Fruit fly (Drosophila melanogaster) whole organism, embryonic: Measurements from ENCODE around the gene CG42268.

Experiments
- Aef1 ChIP-seq: fragments of 200-800 bp; sonication (Bioruptor generic); IDR thresholded peaks from 3 replicates; pipeline ENCODE4 v1.3.6; 2022; ENCODE audit warnings: missing biosample characterization, missing genetic modification characterization
- Asciz ChIP-seq: fragments of 200-800 bp; sonication (Bioruptor generic); optimal IDR thresholded peaks from 2 replicates; lab custom pipeline; 2017; ENCODE audit warnings: missing biosample characterization, mild to moderate bottlenecking, missing genetic modification characterization, missing genetic modification reagents
- Blimp-1 ChIP-seq: fragments of 200-800 bp; sonication (Bioruptor generic); optimal IDR thresholded peaks from 3 replicates; lab custom pipeline; 2018; ENCODE audit warnings: missing biosample characterization, missing genetic modification characterization, mild to moderate bottlenecking, moderate library complexity, missing genetic modification reagents
- Bteb2 ChIP-seq: fragments of 200-800 bp; sonication (Bioruptor generic); optimal IDR thresholded peaks from 2 replicates; lab custom pipeline; 2016; ENCODE audit warnings: missing biosample characterization, missing genetic modification characterization
- CG10543 ChIP-seq: fragments of 200-800 bp; sonication (Bioruptor generic); optimal IDR thresholded peaks from 3 replicates; lab custom pipeline; 2017; ENCODE audit warnings: missing biosample characterization, mild to moderate bottlenecking, missing genetic modification characterization, moderate library complexity
- CG10654 ChIP-seq: fragments of 200-800 bp; sonication (Bioruptor generic); optimal IDR thresholded peaks from 2 replicates; lab custom pipeline; 2016; ENCODE audit warnings: missing biosample characterization, missing genetic modification characterization
- CG11093 ChIP-seq: fragments of 200-800 bp; sonication (Bioruptor generic); IDR thresholded peaks from 3 replicates; pipeline ENCODE4 v1.3.6; 2022; ENCODE audit warnings: missing biosample characterization, missing genetic modification characterization
- CG12744 ChIP-seq: fragments of 200-800 bp; sonication (Bioruptor generic); optimal IDR thresholded peaks from 2 replicates; lab custom pipeline; 2016; ENCODE audit warnings: missing biosample characterization, missing genetic modification characterization
- CG13894 ChIP-seq: fragments of 200-800 bp; sonication (Bioruptor generic); optimal IDR thresholded peaks from 3 replicates; lab custom pipeline; 2018; ENCODE audit warnings: missing biosample characterization, mild to moderate bottlenecking, missing genetic modification characterization, moderate library complexity
- CG14965 ChIP-seq: fragments of 200-800 bp; sonication (Bioruptor generic); optimal IDR thresholded peaks from 2 replicates; lab custom pipeline; 2016; ENCODE audit warnings: missing biosample characterization, missing genetic modification characterization, borderline replicate concordance
- CG15479 ChIP-seq: fragments of 200-800 bp; sonication (Bioruptor generic); optimal IDR thresholded peaks from 3 replicates; lab custom pipeline; 2019; ENCODE audit warnings: missing biosample characterization, mild to moderate bottlenecking, missing genetic modification characterization, moderate library complexity
- CG16815 ChIP-seq: fragments of 200-800 bp; sonication (Bioruptor generic); optimal IDR thresholded peaks from 3 replicates; lab custom pipeline; 2017; ENCODE audit warnings: missing biosample characterization, mild to moderate bottlenecking, missing genetic modification characterization
- CG2199 ChIP-seq: fragments of 200-800 bp; sonication (Bioruptor generic); IDR thresholded peaks from 3 replicates; pipeline ENCODE4 v1.3.6; 2022; ENCODE audit warnings: missing biosample characterization, missing genetic modification characterization
- CG30403 ChIP-seq: fragments of 200-800 bp; sonication (Bioruptor generic); optimal IDR thresholded peaks from 3 replicates; lab custom pipeline; 2016; ENCODE audit warnings: missing biosample characterization, missing genetic modification characterization
- CG31224 ChIP-seq: fragments of 200-800 bp; sonication (Bioruptor generic); IDR thresholded peaks from 2 replicates; pipeline ENCODE4 v1.3.6; 2022; ENCODE audit warnings: missing biosample characterization, missing genetic modification characterization
- CG3847 ChIP-seq: fragments of 200-800 bp; sonication (Bioruptor generic); IDR thresholded peaks from 2 replicates; pipeline ENCODE4 v1.3.6; 2022; ENCODE audit warnings: missing biosample characterization, missing genetic modification characterization
- CG4282 ChIP-seq: fragments of 200-800 bp; sonication (Bioruptor generic); optimal IDR thresholded peaks from 2 replicates; lab custom pipeline; 2016; ENCODE audit warnings: missing biosample characterization, missing genetic modification characterization
- CG4730 ChIP-seq: fragments of 200-800 bp; sonication (Bioruptor generic); IDR thresholded peaks from 2 replicates; pipeline ENCODE4 v1.3.6; 2022; ENCODE audit warnings: missing biosample characterization, missing genetic modification characterization
- CG7745 ChIP-seq: fragments of 200-800 bp; sonication (Bioruptor generic); optimal IDR thresholded peaks from 2 replicates; lab custom pipeline; 2018; ENCODE audit warnings: missing biosample characterization, mild to moderate bottlenecking, missing genetic modification characterization, moderate library complexity
- CG7839 ChIP-seq: fragments of 200-800 bp; sonication (Bioruptor generic); optimal IDR thresholded peaks from 3 replicates; lab custom pipeline; 2018; ENCODE audit warnings: missing biosample characterization, mild to moderate bottlenecking, missing genetic modification characterization, moderate library complexity
- CG7963 ChIP-seq: fragments of 200-800 bp; sonication (Bioruptor generic); IDR thresholded peaks from 3 replicates; pipeline ENCODE4 v1.3.6; 2022; ENCODE audit warnings: missing biosample characterization, missing genetic modification characterization; ENCODE audit not compliant: partially characterized antibody
- CG8359 ChIP-seq: fragments of 200-800 bp; sonication (Bioruptor generic); optimal IDR thresholded peaks from 2 replicates; lab custom pipeline; 2017; ENCODE audit warnings: missing biosample characterization, mild to moderate bottlenecking, missing genetic modification characterization, borderline replicate concordance
- CG9437 ChIP-seq: fragments of 200-800 bp; sonication (Bioruptor generic); optimal IDR thresholded peaks from 2 replicates; lab custom pipeline; 2018; ENCODE audit warnings: missing biosample characterization, mild to moderate bottlenecking, missing genetic modification characterization
- CG9609 ChIP-seq: fragments of 200-800 bp; sonication (Bioruptor generic); optimal IDR thresholded peaks from 3 replicates; lab custom pipeline; 2016; ENCODE audit warnings: missing biosample characterization, missing genetic modification characterization
- CG9727 ChIP-seq: fragments of 200-800 bp; sonication (Bioruptor generic); optimal IDR thresholded peaks from 3 replicates; lab custom pipeline; 2017; ENCODE audit warnings: missing biosample characterization, mild to moderate bottlenecking, missing genetic modification characterization
- Elba2 ChIP-seq: fragments of 200-800 bp; sonication (Bioruptor generic); optimal IDR thresholded peaks from 3 replicates; lab custom pipeline; 2016; ENCODE audit warnings: missing biosample characterization, missing genetic modification characterization
- Fer3 ChIP-seq: fragments of 200-800 bp; sonication (Bioruptor generic); optimal IDR thresholded peaks from 2 replicates; lab custom pipeline; 2018; ENCODE audit warnings: missing biosample characterization, mild to moderate bottlenecking, missing genetic modification characterization, moderate library complexity
- Gug ChIP-seq: fragments of 200-800 bp; sonication (Bioruptor generic); IDR thresholded peaks from 4 replicates; pipeline ENCODE4 v1.3.6; 2022; ENCODE audit warnings: missing biosample characterization, missing genetic modification characterization
- Max ChIP-seq: fragments of 200-800 bp; sonication (Bioruptor generic); optimal IDR thresholded peaks from 2 replicates; lab custom pipeline; 2016; ENCODE audit warnings: missing biosample characterization, mild to moderate bottlenecking, missing genetic modification characterization
- Mrtf ChIP-seq: fragments of 200-800 bp; sonication (Bioruptor generic); IDR thresholded peaks from 3 replicates; pipeline ENCODE4 v1.3.6; 2022; ENCODE audit warnings: missing biosample characterization, missing genetic modification characterization
- Rfx ChIP-seq: fragments of 200-800 bp; sonication (Bioruptor generic); IDR thresholded peaks from 2 replicates; pipeline ENCODE4 v1.3.6; 2022; ENCODE audit warnings: missing biosample characterization, missing genetic modification characterization
- Trl ChIP-seq, 3 experiments: fragments of >200 bp in 2 of 3; fragments of 200-800 bp in 1 of 3; sonication (Bioruptor generic) in 1 of 3; optimal IDR thresholded peaks; 2 replicates in 1 of 3; 3 replicates in 2 of 3; lab custom pipeline; 2016 to 2017; ENCODE audit warnings: missing biosample characterization in 1 of 3, missing genetic modification characterization in 1 of 3
- Usf ChIP-seq: fragments of 200-800 bp; sonication (Bioruptor generic); optimal IDR thresholded peaks from 2 replicates; lab custom pipeline; 2017; ENCODE audit warnings: missing genotype, missing biosample characterization, missing genetic modification characterization
- cato ChIP-seq: fragments of 200-800 bp; sonication (Bioruptor generic); optimal IDR thresholded peaks from 2 replicates; lab custom pipeline; 2016; ENCODE audit warnings: missing biosample characterization, missing genetic modification characterization, borderline replicate concordance
- crp ChIP-seq, 2 experiments: fragments of 200-800 bp; sonication (Bioruptor generic); optimal IDR thresholded peaks; 2 replicates in 1 of 2; 3 replicates in 1 of 2; lab custom pipeline; 2017; ENCODE audit warnings: missing biosample characterization in 2 of 2, missing genetic modification characterization in 2 of 2, mild to moderate bottlenecking in 1 of 2, moderate library complexity in 1 of 2
- da ChIP-seq: fragments of 200-800 bp; sonication (Bioruptor generic); optimal IDR thresholded peaks from 2 replicates; lab custom pipeline; 2016; ENCODE audit warnings: missing biosample characterization, missing genetic modification characterization
- esg ChIP-seq: fragments of 200-800 bp; sonication (Bioruptor generic); conservative IDR thresholded peaks from 2 replicates; pipeline ENCODE4 v1.3.6; 2022; ENCODE audit warnings: missing biosample characterization, missing genetic modification characterization
- ewg ChIP-seq: fragments of 200-800 bp; sonication (Bioruptor generic); optimal IDR thresholded peaks from 3 replicates; lab custom pipeline; 2017; ENCODE audit warnings: mild to moderate bottlenecking, missing biosample characterization, missing genetic modification reagents, missing genetic modification characterization
- gcm2 ChIP-seq: fragments of 200-800 bp; sonication (Bioruptor generic); optimal IDR thresholded peaks from 2 replicates; lab custom pipeline; 2016; ENCODE audit warnings: missing biosample characterization, missing genetic modification characterization
- kni ChIP-seq: fragments of 200-800 bp; sonication (Bioruptor generic); optimal IDR thresholded peaks from 3 replicates; lab custom pipeline; 2017; ENCODE audit warnings: mild to moderate bottlenecking, missing biosample characterization, missing genetic modification reagents, missing genetic modification characterization
- mld ChIP-seq: fragments of 200-800 bp; sonication (Bioruptor generic); IDR thresholded peaks from 3 replicates; pipeline ENCODE4 v1.3.6; 2022; ENCODE audit warnings: missing biosample characterization, missing genetic modification characterization; ENCODE audit not compliant: partially characterized antibody
- pzg ChIP-seq: fragments of 200-800 bp; sonication (Bioruptor generic); optimal IDR thresholded peaks from 3 replicates; lab custom pipeline; 2018; ENCODE audit warnings: missing biosample characterization, mild to moderate bottlenecking, missing genetic modification characterization, moderate library complexity
- row ChIP-seq: fragments of 200-800 bp; sonication (Bioruptor generic); IDR thresholded peaks from 3 replicates; pipeline ENCODE4 v1.3.6; 2022; ENCODE audit warnings: missing biosample characterization, missing genetic modification characterization
- sc ChIP-seq, 3 experiments: fragments of >200 bp in 2 of 3; fragments of 200-800 bp in 1 of 3; sonication (Bioruptor generic) in 1 of 3; optimal IDR thresholded peaks; 2 replicates in 2 of 3; 3 replicates in 1 of 3; lab custom pipeline; 2017; ENCODE audit warnings: mild to moderate bottlenecking in 1 of 3, missing biosample characterization in 1 of 3, missing genetic modification characterization in 1 of 3, missing genetic modification reagents in 1 of 3
- sd ChIP-seq: fragments of 200-800 bp; sonication (Bioruptor generic); optimal IDR thresholded peaks from 3 replicates; lab custom pipeline; 2018; ENCODE audit warnings: missing biosample characterization, mild to moderate bottlenecking, missing genetic modification characterization, moderate library complexity
- wek ChIP-seq: fragments of 200-800 bp; sonication (Bioruptor generic); optimal IDR thresholded peaks from 3 replicates; lab custom pipeline; 2018; ENCODE audit warnings: missing biosample characterization, mild to moderate bottlenecking, missing genetic modification characterization, moderate library complexity

The CG42268 gene

dm6 chr3L:9696650-9697526 is 63.3 kb downstream of the CG42268 start, which contains the start of gene Prps (continued):
- TF ChIP-seq Trl (optimal IDR thresholded peaks at IDR 0.05; lab: Kevin White, UChicago), result peak; percentile 76 to 97
- TF ChIP-seq Trl (GFP tag; optimal IDR thresholded peaks at IDR 0.05; lab: Kevin White, UChicago), result peak; percentile 85
- peak; percentile 68 for TF ChIP-seq Max (GFP tag; lab: Kevin White, UChicago)
- TF ChIP-seq Elba2 (GFP tag; lab: Kevin White, UChicago), result no peak
- peak; percentile 75 for TF ChIP-seq CG30403 (GFP tag; lab: Kevin White, UChicago)
- TF ChIP-seq Usf (GFP tag; lab: Kevin White, UChicago), result no peak
- TF ChIP-seq CG4282 (GFP tag; lab: Kevin White, UChicago), result peak; percentile 79
- peak; percentile 52 for TF ChIP-seq ewg (GFP tag; lab: Kevin White, UChicago)
- peak; percentile 53 for TF ChIP-seq sd (tag; lab: Kevin White, UChicago)
- peak; percentile 60 for TF ChIP-seq CG3847
- peak; percentile 19 for TF ChIP-seq CG16815 (GFP tag; lab: Kevin White, UChicago)
- TF ChIP-seq crp (GFP tag; optimal IDR thresholded peaks at IDR 0.05; lab: Kevin White, UChicago), result peak in 1 of 2 experiments; percentile 7
- peak; percentile 98 for TF ChIP-seq row
- TF ChIP-seq CG15479, result no peak
- TF ChIP-seq mld (GFP tag; lab: Robert Waterston, UW), result no peak
- TF ChIP-seq Gug (GFP tag; lab: Robert Waterston, UW), result peak; percentile 78
- no peak for TF ChIP-seq cato (GFP tag; lab: Kevin White, UChicago)
- TF ChIP-seq Asciz (GFP tag; lab: Kevin White, UChicago), result peak; percentile 59
- TF ChIP-seq CG7963 (GFP tag; lab: Robert Waterston, UW), result no peak
- TF ChIP-seq CG8359, result no peak
- TF ChIP-seq da (GFP tag; lab: Kevin White, UChicago), result peak; percentile 46
- TF ChIP-seq CG14965, result no peak
- peak; percentile 51 for TF ChIP-seq CG10543 (GFP tag; lab: Kevin White, UChicago)
- TF ChIP-seq sc (optimal IDR thresholded peaks at IDR 0.05; lab: Kevin White, UChicago), result no peak
- peak; percentile 21 for TF ChIP-seq sc (GFP tag; optimal IDR thresholded peaks at IDR 0.05; lab: Kevin White, UChicago)
- TF ChIP-seq CG13894 (tag; lab: Kevin White, UChicago), result peak; percentile 85
- TF ChIP-seq CG7839, result peak; percentile 76
- peak; percentile 78; the same call in 2 of the 3 replicates for TF ChIP-seq Mrtf (GFP tag; lab: Robert Waterston, UW)
- TF ChIP-seq Fer3 (tag; lab: Kevin White, UChicago), result peak; percentile 83
- peak; percentile 63 for TF ChIP-seq Bteb2 (GFP tag; lab: Kevin White, UChicago)
- no peak for TF ChIP-seq esg (GFP tag; lab: Robert Waterston, UW)
- TF ChIP-seq CG9727, result peak; percentile 50
- TF ChIP-seq CG31224, result peak; percentile 72
- peak; percentile 18 for TF ChIP-seq CG9437 (GFP tag; lab: Kevin White, UChicago)
- peak; percentile 2 for TF ChIP-seq pzg (GFP tag; lab: Kevin White, UChicago)
- peak; percentile 42 for TF ChIP-seq wek (GFP tag; lab: Kevin White, UChicago)
- peak; percentile 72 for TF ChIP-seq CG9609 (GFP tag; lab: Kevin White, UChicago)
- peak; percentile 66 for TF ChIP-seq kni (GFP tag; lab: Kevin White, UChicago)
- TF ChIP-seq CG4730 (GFP tag; lab: Robert Waterston, UW), result peak; percentile 77
- TF ChIP-seq gcm2, result peak; percentile 49
- peak; percentile 68; the same call in 2 of the 3 replicates for TF ChIP-seq Aef1 (GFP tag; lab: Robert Waterston, UW)
- peak; percentile 72 for TF ChIP-seq Blimp-1 (GFP tag; lab: Kevin White, UChicago)
- peak; percentile 50 for TF ChIP-seq CG12744 (GFP tag; lab: Kevin White, UChicago)
- peak; percentile 75 for TF ChIP-seq CG10654 (GFP tag; lab: Kevin White, UChicago)
- peak; percentile 91 for TF ChIP-seq Rfx
- no peak for TF ChIP-seq CG7745 (tag; lab: Kevin White, UChicago)
- TF ChIP-seq CG11093 (GFP tag; lab: Robert Waterston, UW), result peak; percentile 61; the same call in 1 of the 3 replicates
- TF ChIP-seq CG2199, result no peak
